Worm (Caenorhabditis elegans): Measurements from ENCODE around the gene F47C12.6.

The F47C12.6 gene

ce11 chrIV:4034883-4035282, 41.7 kb upstream of the F47C12.6 start, which contains the start of gene hlh-30 (continued):
- TF ChIP-seq lin-29 (GFP tag; IDR thresholded peaks at IDR 0.05) (no peak), lin-38 (GFP tag; IDR thresholded peaks at IDR 0.05) (peak; percentile 38; the same call in 1 of the 2 replicates), madf-9 (GFP tag; conservative IDR thresholded peaks at IDR 0.05) (0 out of 2 replicates have a peak, but pooled peaks have one; percentile 37), nhr-41 (GFP tag; IDR thresholded peaks at IDR 0.05) (no peak), cey-2 (tag; optimal IDR thresholded peaks at IDR 0.05; ENCODE audit: borderline replicate concordance, insufficient read depth) (no peak), mdt-29 (GFP tag; IDR thresholded peaks at IDR 0.05) (no peak), lim-7 (GFP tag; IDR thresholded peaks at IDR 0.05) (0 out of 2 replicates have a peak, but pooled peaks have one; percentile 25), gei-8 (GFP tag; optimal IDR thresholded peaks at IDR 0.05) (no peak), dmd-9 (GFP tag; IDR thresholded peaks at IDR 0.05) (no peak), fkh-10 (GFP tag; optimal IDR thresholded peaks at IDR 0.05) (peak; percentile 30), nhr-237 (tag; optimal IDR thresholded peaks at IDR 0.05) (no peak), daf-8 (GFP tag; IDR thresholded peaks at IDR 0.05) (no peak), T20F7.1 (GFP tag; optimal IDR thresholded peaks at IDR 0.05) (no peak), egl-43 (GFP tag; IDR thresholded peaks at IDR 0.05) (peak; percentile 68), nhr-6 (tag; optimal IDR thresholded peaks at IDR 0.05) (peak; percentile 20), spr-3 (GFP tag; optimal IDR thresholded peaks at IDR 0.05) (no peak), ama-1 (optimal IDR thresholded peaks at IDR 0.05) (no peak)

- TF ChIP-seq mdt-29 (GFP tag; IDR thresholded peaks at IDR 0.05) (no peak), cey-2 (tag; optimal IDR thresholded peaks at IDR 0.05; ENCODE audit: borderline replicate concordance, insufficient read depth) (no peak), tra-1 (GFP tag; IDR thresholded peaks at IDR 0.05) (no peak), daf-16 (GFP tag; optimal IDR thresholded peaks at IDR 0.05) (peak in 1 of 2 experiments; percentile 27), daf-16 (tag; optimal IDR thresholded peaks at IDR 0.05) (peak; percentile 80), unc-62 (GFP tag; optimal IDR thresholded peaks at IDR 0.05 in 1 of 2) (peak in 1 of 2 experiments; percentile 97), unc-62 (tag; optimal IDR thresholded peaks at IDR 0.05) (no peak), unc-39 (tag; optimal IDR thresholded peaks at IDR 0.05) (no peak), hlh-11 (tag; optimal IDR thresholded peaks at IDR 0.05) (peak; percentile 12), hmg-1.1 (GFP tag; IDR thresholded peaks at IDR 0.05) (no peak), ztf-7 (tag; optimal IDR thresholded peaks at IDR 0.05) (no peak), dve-1 (tag; optimal IDR thresholded peaks at IDR 0.05; ENCODE audit: insufficient read depth) (peak; percentile 2), nhr-111 (GFP tag; optimal IDR thresholded peaks at IDR 0.05) (no peak), lin-39 (tag; optimal IDR thresholded peaks at IDR 0.05) (no peak), mes-2 (tag; optimal IDR thresholded peaks at IDR 0.05; ENCODE audit: poor library complexity, severe bottlenecking) (no peak), daf-8 (GFP tag; IDR thresholded peaks at IDR 0.05) (no peak), nhr-28 (tag; optimal IDR thresholded peaks at IDR 0.05) (peak; percentile 15), T20F7.1 (GFP tag; optimal IDR thresholded peaks at IDR 0.05) (no peak), set-16 (GFP tag; IDR thresholded peaks at IDR 0.05) (no peak), aha-1 (tag) (peak; percentile 88), lsy-2 (tag; optimal IDR thresholded peaks at IDR 0.05) (peak in 1 of 2 experiments; percentile 21), pha-4 (GFP tag; IDR thresholded peaks at IDR 0.05) (no peak), pha-4 (tag; optimal IDR thresholded peaks at IDR 0.05) (no peak), skn-1 (tag; optimal IDR thresholded peaks at IDR 0.05) (no peak), dpl-1 (GFP tag; optimal IDR thresholded peaks at IDR 0.05) (peak; percentile 25), rbr-2 (tag; optimal IDR thresholded peaks at IDR 0.05) (no peak), spr-1 (tag; optimal IDR thresholded peaks at IDR 0.05) (no peak), snpc-4 (tag; optimal IDR thresholded peaks at IDR 0.05) (no peak), Y105C5A.15 (GFP tag; IDR thresholded peaks at IDR 0.05) (no peak), nhr-76 (tag; optimal IDR thresholded peaks at IDR 0.05) (no peak), lin-29 (GFP tag; IDR thresholded peaks at IDR 0.05) (no peak), ceh-44 (GFP tag; IDR thresholded peaks at IDR 0.05) (no peak), nhr-41 (GFP tag; IDR thresholded peaks at IDR 0.05) (no peak)
Measured at ce11 chrIV:4033490-4033889, 40.3 kb upstream of the F47C12.6 start.
